Worm (Caenorhabditis elegans) whole organism, late embryonic: ENCODE results near the gene T04B2.7.

ENCODE experiments used
- K09A11.1 ChIP-seq: sonication (generic microtip); optimal IDR thresholded peaks from 2 replicates; lab custom pipeline; 2017; ENCODE audit warnings: antibody characterized with exemption, mild to moderate bottlenecking, missing genetic modification characterization, missing compliant biosample characterization; ENCODE audit not compliant: insufficient read depth
- ahr-1 ChIP-seq: sonication (generic microtip); optimal IDR thresholded peaks from 2 replicates; lab custom pipeline; 2016; ENCODE audit warnings: missing genetic modification characterization, missing compliant biosample characterization
- ceh-18 ChIP-seq: sonication (generic microtip); optimal IDR thresholded peaks from 2 replicates; lab custom pipeline; 2016; ENCODE audit warnings: missing genetic modification characterization, missing compliant biosample characterization
- ceh-2 ChIP-seq: sonication (generic microtip); optimal IDR thresholded peaks from 2 replicates; lab custom pipeline; 2016; ENCODE audit warnings: missing genotype, missing genetic modification characterization, missing compliant biosample characterization
- ceh-22 ChIP-seq: sonication (generic microtip); optimal IDR thresholded peaks from 2 replicates; lab custom pipeline; 2017; ENCODE audit warnings: missing biosample characterization, missing genetic modification characterization
- ceh-24 ChIP-seq: sonication (generic microtip); optimal IDR thresholded peaks from 2 replicates; lab custom pipeline; 2016; ENCODE audit warnings: mild to moderate bottlenecking, missing genetic modification characterization, missing compliant biosample characterization
- ceh-34 ChIP-seq: sonication (generic microtip); optimal IDR thresholded peaks from 2 replicates; lab custom pipeline; 2016; ENCODE audit warnings: mild to moderate bottlenecking, missing genetic modification characterization, missing compliant biosample characterization
- ceh-45 ChIP-seq: fragments of 200-800 bp; sonication (Bioruptor generic); IDR thresholded peaks from 2 replicates; pipeline ENCODE4 v1.3.6; 2022; ENCODE audit warnings: missing genetic modification reagents, missing genetic modification characterization, missing compliant biosample characterization
- ceh-48 ChIP-seq: sonication (generic microtip); optimal IDR thresholded peaks from 2 replicates; lab custom pipeline; 2016; ENCODE audit warnings: missing genetic modification characterization, inconsistent platforms, missing compliant biosample characterization
- dmd-4 ChIP-seq: sonication (generic microtip); optimal IDR thresholded peaks from 2 replicates; lab custom pipeline; 2016; ENCODE audit warnings: borderline replicate concordance, missing genetic modification characterization, missing compliant biosample characterization
- elt-2 ChIP-seq: sonication (generic microtip); optimal IDR thresholded peaks from 2 replicates; lab custom pipeline; 2016; ENCODE audit warnings: missing genetic modification reagents, missing genetic modification characterization, missing compliant biosample characterization
- fax-1 ChIP-seq: sonication (generic microtip); optimal IDR thresholded peaks from 2 replicates; lab custom pipeline; 2016; ENCODE audit warnings: missing genotype, missing genetic modification characterization, missing compliant biosample characterization
- fkh-6 ChIP-seq: sonication (generic microtip); optimal IDR thresholded peaks from 2 replicates; lab custom pipeline; 2016; ENCODE audit warnings: missing genetic modification characterization, missing compliant biosample characterization
- gmeb-2 ChIP-seq: sonication (generic microtip); optimal IDR thresholded peaks from 2 replicates; lab custom pipeline; 2016; ENCODE audit warnings: missing genetic modification characterization, inconsistent platforms, missing compliant biosample characterization
- hlh-13 ChIP-seq: fragments of 200-800 bp; sonication (Bioruptor generic); optimal IDR thresholded peaks from 2 replicates; lab custom pipeline; 2018; ENCODE audit warnings: mild to moderate bottlenecking, missing genetic modification characterization, missing compliant biosample characterization
- hlh-6 ChIP-seq: sonication (generic microtip); optimal IDR thresholded peaks from 2 replicates; lab custom pipeline; 2016; ENCODE audit warnings: missing genotype, missing genetic modification characterization, missing compliant biosample characterization
- lim-6 ChIP-seq: sonication (generic microtip); optimal IDR thresholded peaks from 2 replicates; lab custom pipeline; 2016; ENCODE audit warnings: missing genetic modification characterization, missing compliant biosample characterization
- lin-11 ChIP-seq: fragments of 200-800 bp; sonication (Bioruptor generic); optimal IDR thresholded peaks from 2 replicates; lab custom pipeline; 2018; ENCODE audit warnings: mild to moderate bottlenecking, missing genetic modification characterization, missing compliant biosample characterization
- madf-2 ChIP-seq: sonication (generic microtip); optimal IDR thresholded peaks from 2 replicates; lab custom pipeline; 2017; ENCODE audit warnings: missing genetic modification characterization, missing compliant biosample characterization
- nhr-232 ChIP-seq: sonication (generic microtip); optimal IDR thresholded peaks from 2 replicates; lab custom pipeline; 2016; ENCODE audit warnings: missing genetic modification characterization, missing compliant biosample characterization
- npax-4 ChIP-seq: sonication (generic microtip); optimal IDR thresholded peaks from 2 replicates; lab custom pipeline; 2016; ENCODE audit warnings: missing genetic modification characterization, missing compliant biosample characterization
- pag-3 ChIP-seq: sonication (generic microtip); optimal IDR thresholded peaks from 2 replicates; lab custom pipeline; 2016; ENCODE audit warnings: missing compliant biosample characterization, missing genetic modification characterization, borderline replicate concordance
- pat-9 ChIP-seq: fragments of 200-800 bp; sonication (Bioruptor generic); optimal IDR thresholded peaks from 2 replicates; lab custom pipeline; 2018; ENCODE audit warnings: mild to moderate bottlenecking, missing genetic modification characterization, moderate library complexity, missing compliant biosample characterization
- pax-1 ChIP-seq: fragments of 150-350 bp; optimal IDR thresholded peaks from 2 replicates; lab custom pipeline; 2014; ENCODE audit warnings: missing biosample characterization, missing genetic modification characterization
- pqm-1 ChIP-seq: sonication (generic microtip); optimal IDR thresholded peaks from 2 replicates; lab custom pipeline; 2016; ENCODE audit warnings: missing genetic modification characterization, missing compliant biosample characterization
- pros-1 ChIP-seq: fragments of 150-350 bp; optimal IDR thresholded peaks from 2 replicates; lab custom pipeline; 2014; ENCODE audit warnings: missing biosample characterization, missing genetic modification reagents, missing genetic modification characterization
- ref-2 ChIP-seq: sonication (generic microtip); optimal IDR thresholded peaks from 2 replicates; lab custom pipeline; 2016; ENCODE audit warnings: missing genetic modification characterization, missing compliant biosample characterization
- sdc-2 ChIP-seq: sonication (generic microtip); optimal IDR thresholded peaks from 2 replicates; lab custom pipeline; 2016; ENCODE audit warnings: missing genotype, missing genetic modification characterization, missing compliant biosample characterization
- syd-9 ChIP-seq: sonication (generic microtip); optimal IDR thresholded peaks from 2 replicates; lab custom pipeline; 2016; ENCODE audit warnings: mild to moderate bottlenecking, missing genetic modification characterization, moderate library complexity, missing compliant biosample characterization
- tbx-7 ChIP-seq: sonication (generic microtip); optimal IDR thresholded peaks from 2 replicates; lab custom pipeline; 2016; ENCODE audit warnings: missing genotype, missing genetic modification characterization, missing compliant biosample characterization
- unc-42 ChIP-seq: sonication (generic microtip); optimal IDR thresholded peaks from 2 replicates; lab custom pipeline; 2016; ENCODE audit warnings: missing genotype, missing genetic modification characterization, missing compliant biosample characterization
- unc-55 ChIP-seq: sonication (generic microtip); optimal IDR thresholded peaks from 2 replicates; lab custom pipeline; 2017; ENCODE audit warnings: missing biosample characterization, missing genetic modification reagents, missing genetic modification characterization

T04B2.7 gene

DNA sequence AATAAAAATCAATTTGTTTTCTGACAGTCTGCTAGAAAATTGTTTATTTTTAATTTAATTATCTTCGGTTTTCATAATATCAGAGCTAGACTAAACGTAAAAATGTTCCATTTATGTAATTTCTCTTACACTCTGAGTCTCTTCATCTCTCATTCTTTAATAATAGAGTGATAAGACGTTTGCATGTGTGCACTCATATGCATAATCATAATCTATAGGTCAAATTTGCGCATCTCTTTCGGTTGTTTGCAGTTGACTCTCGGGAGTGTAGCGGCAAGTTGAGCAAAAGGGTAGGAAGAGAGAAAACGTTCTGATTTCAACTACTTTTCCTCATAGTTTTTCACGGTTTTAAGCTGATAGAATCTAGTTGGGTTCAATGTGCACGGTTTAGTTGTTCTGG lies 10.4 kb upstream of the T04B2.7 start:
- TF ChIP-seq pax-1 (tag; lab: Kevin White, UChicago), result peak; percentile 38
- TF ChIP-seq elt-2 (tag; lab: Kevin White, UChicago), result peak; percentile 54
- no peak for TF ChIP-seq sdc-2 (tag; lab: Kevin White, UChicago)
- TF ChIP-seq, all 69 proteins: peak for 2

DNA sequence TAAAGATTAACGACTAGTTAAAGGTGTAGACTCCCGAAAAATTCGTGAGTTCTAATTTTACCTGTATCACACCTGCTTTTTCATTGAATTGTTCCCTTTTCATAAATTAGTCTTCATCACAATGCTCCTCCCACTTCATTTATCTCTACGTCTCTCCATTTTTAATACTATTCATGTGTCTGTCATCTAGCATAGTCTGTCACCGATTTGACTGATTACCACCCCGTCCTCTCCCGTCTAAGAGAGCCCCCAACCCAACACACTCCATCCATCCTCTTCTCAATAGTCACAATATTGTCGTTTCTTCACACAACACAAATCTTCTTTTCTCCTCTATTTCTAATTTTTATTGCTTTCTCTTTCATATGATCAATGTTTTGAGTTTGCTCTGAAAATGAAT lies 9.1 kb upstream of the T04B2.7 start:
- TF ChIP-seq unc-55 (peak; percentile 99), ceh-22 (tag; lab: Kevin White, UChicago) (no peak)

DNA sequence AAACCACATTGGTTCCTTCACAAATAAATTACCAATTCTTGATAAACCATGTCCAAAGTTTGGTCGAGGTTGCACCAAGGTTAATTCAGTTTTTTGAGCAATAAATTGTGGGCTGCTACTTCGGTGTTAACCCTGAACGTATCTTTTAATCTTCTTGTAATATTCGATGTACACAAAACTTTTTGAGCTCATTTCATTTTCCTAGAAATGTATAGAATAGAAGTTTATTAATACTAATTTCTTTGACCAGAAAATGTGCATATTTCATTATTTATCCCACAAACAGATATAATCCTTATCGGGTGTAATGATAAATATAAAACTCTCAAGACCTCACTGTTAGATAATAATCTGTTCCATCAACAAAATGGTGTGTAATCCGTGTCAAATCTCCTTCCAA lies 7.9 kb upstream of the T04B2.7 start:
- TF ChIP-seq npax-4 (no peak), tbx-7 (tag; lab: Kevin White, UChicago) (no peak), hlh-13 (no peak), pqm-1 (no peak), ceh-18 (no peak), syd-9 (tag; lab: Kevin White, UChicago) (no peak), hlh-6 (tag; lab: Kevin White, UChicago) (no peak), ceh-45 (GFP tag; lab: Robert Waterston, UW) (no peak), unc-42 (tag; lab: Kevin White, UChicago) (no peak), ref-2 (tag; lab: Kevin White, UChicago) (no peak), lim-6 (tag; lab: Kevin White, UChicago) (no peak), pat-9 (tag; lab: Kevin White, UChicago) (no peak), ceh-2 (tag; lab: Kevin White, UChicago) (no peak)

DNA sequence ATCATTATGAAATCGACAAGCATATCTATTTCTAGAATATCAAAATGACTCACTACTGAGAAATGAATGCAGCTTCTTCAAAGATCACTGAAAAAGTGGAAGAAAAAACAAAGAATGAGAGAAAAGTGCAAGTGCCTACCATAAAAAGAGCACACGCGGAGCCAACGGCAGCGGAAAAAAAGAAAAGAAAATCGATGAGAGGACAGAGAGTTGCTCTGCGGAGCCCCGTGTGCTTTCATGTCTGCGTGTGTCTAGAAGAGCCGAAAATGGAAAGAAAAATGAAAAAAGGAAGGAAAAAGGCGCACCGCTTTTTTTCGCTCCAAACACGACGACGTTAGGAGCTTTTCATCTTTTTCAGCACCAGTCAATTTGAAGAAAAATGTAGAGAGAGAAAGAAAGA lies 6.7 kb upstream of the T04B2.7 start, which contains the start of gene ipla-7:
ipla-7 (minus strand) TSS at position 122 of the 400 bp plus-strand sequence.
- TF ChIP-seq pros-1 (tag; lab: Kevin White, UChicago) (no peak), gmeb-2 (tag; lab: Kevin White, UChicago) (no peak), unc-42 (tag; lab: Kevin White, UChicago) (peak; percentile 37), fax-1 (tag; lab: Kevin White, UChicago) (peak; percentile 9), ceh-48 (peak; percentile 54), dmd-4 (no peak), pag-3 (tag; lab: Kevin White, UChicago) (no peak), lin-11 (tag; lab: Kevin White, UChicago) (no peak)

DNA sequence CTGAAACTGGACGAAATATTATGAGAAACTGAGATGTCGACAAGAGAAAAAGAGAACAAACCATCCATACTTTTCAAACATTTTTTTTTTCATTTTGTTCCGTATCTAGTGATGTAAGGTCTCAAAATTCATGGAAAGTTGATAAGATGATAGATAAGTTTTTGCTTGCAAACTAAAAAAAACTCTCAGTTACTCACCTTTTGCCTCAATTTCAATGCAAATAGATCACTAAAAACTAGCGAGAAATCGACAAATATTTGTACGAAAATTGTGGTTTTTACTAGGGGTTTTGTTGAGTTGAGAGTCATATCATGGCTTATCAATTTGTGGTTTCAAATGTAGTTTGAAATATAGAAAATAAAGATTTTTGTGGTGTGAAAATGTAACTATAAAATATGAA lies 4.8 kb upstream of the T04B2.7 start:
- TF ChIP-seq madf-2 (tag; lab: Kevin White, UChicago) (no peak), fkh-6 (tag; lab: Kevin White, UChicago) (no peak), ceh-22 (tag; lab: Kevin White, UChicago) (no peak), ceh-24 (tag; lab: Kevin White, UChicago) (no peak), ahr-1 (tag; lab: Kevin White, UChicago) (no peak), pag-3 (tag; lab: Kevin White, UChicago) (no peak), elt-2 (tag; lab: Kevin White, UChicago) (no peak), K09A11.1 (tag; lab: Kevin White, UChicago) (no peak), nhr-232 (no peak), ceh-2 (tag; lab: Kevin White, UChicago) (no peak), ref-2 (tag; lab: Kevin White, UChicago) (no peak)

DNA sequence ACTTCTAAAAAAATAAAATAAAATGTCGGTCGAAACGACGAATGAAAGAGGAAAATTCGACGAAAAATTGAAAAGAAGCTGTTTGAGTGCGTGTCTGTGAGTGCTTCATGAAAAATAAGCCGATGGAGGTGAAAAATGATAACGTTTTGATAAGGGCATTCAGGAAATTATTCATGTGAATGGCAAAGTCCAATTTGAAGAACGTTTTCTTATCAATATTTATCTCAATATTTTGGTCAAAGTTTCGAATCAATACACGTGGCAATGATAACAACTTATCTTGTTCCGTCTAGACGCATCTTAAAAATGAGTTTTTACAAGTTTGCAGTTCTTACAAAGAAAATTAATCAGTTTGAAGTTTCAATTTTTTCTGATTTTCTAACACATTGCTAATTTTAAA lies 3.1 kb upstream of the T04B2.7 start:
- TF ChIP-seq elt-2 (tag; lab: Kevin White, UChicago) (peak; percentile 91), ceh-34 (tag; lab: Kevin White, UChicago) (no peak)
